Fruit fly (Drosophila melanogaster): Measurements from ENCODE around the gene Lsd-1.

The Lsd-1 gene

DNA sequence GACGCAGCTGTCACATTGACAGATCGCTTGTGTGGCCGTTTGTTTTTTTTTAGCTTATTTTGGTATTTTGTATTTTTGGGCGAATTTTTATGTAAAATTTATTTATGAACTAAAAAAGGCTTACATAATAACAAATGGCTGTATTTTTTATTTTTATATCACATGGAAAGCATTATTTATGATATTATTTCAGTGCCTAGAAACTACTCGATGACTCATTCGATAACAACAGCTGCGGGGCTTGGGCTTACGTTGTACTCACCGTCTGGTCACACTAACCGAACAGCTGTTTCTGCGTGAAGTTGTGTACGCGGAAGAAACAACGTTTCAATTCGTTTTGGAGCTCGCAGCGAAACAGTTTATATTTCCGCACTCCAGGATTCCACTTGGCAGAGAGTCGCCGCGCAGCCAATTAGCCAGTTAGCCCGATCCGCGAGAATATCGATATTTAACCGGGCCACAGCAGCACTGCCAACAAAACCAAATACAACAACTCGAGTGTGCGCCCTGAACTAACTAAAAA, 30.6 kb upstream of the Lsd-1 start, which contains the start of the genes Hmgcr and Rpn9:
TSS of gene Hmgcr (plus strand) at position 335 of the 523 bp plus-strand sequence.
TSS of gene Rpn9 (minus strand) at position 473 of the 523 bp plus-strand sequence.
- no peak for TF ChIP-seq CG12768 (GFP tag; optimal IDR thresholded peaks at IDR 0.05)
- TF ChIP-seq Crg-1 (GFP tag; optimal IDR thresholded peaks at IDR 0.05) = peak; percentile 46
- TF ChIP-seq pad (GFP tag; optimal IDR thresholded peaks at IDR 0.05) = no peak
- TF ChIP-seq kay (GFP tag; ENCODE audit: borderline replicate concordance) = peak; percentile 99
- TF ChIP-seq CG7045 (GFP tag; optimal IDR thresholded peaks at IDR 0.05) = no peak
- TF ChIP-seq CG11617 (GFP tag; optimal IDR thresholded peaks at IDR 0.05) = peak; percentile 29
- no peak for TF ChIP-seq CG5204 (GFP tag; optimal IDR thresholded peaks at IDR 0.05)
- no peak for TF ChIP-seq Hr96 (GFP tag; optimal IDR thresholded peaks at IDR 0.05)
- peak; percentile 28 for TF ChIP-seq Mnt (GFP tag; optimal IDR thresholded peaks at IDR 0.05)
- TF ChIP-seq tj (GFP tag; optimal IDR thresholded peaks at IDR 0.05) = peak; percentile 29
- peak; percentile 38 for TF ChIP-seq CG33017 (tag; optimal IDR thresholded peaks at IDR 0.05)
- peak; percentile 68 for TF ChIP-seq bab1 (GFP tag; optimal IDR thresholded peaks at IDR 0.05)
- no peak for TF ChIP-seq CG7101 (tag; optimal IDR thresholded peaks at IDR 0.05)
- no peak for TF ChIP-seq CG1620 (GFP tag; optimal IDR thresholded peaks at IDR 0.05)
- TF ChIP-seq cic (GFP tag; optimal IDR thresholded peaks at IDR 0.05) = peak; percentile 24
- peak; percentile 3 for TF ChIP-seq CG14711 (tag; optimal IDR thresholded peaks at IDR 0.05)
- no peak for TF ChIP-seq toe (GFP tag; optimal IDR thresholded peaks at IDR 0.05)
- no peak for TF ChIP-seq ovo (GFP tag; optimal IDR thresholded peaks at IDR 0.05)
- TF ChIP-seq Clk (GFP tag; optimal IDR thresholded peaks at IDR 0.05) = no peak
- no peak for TF ChIP-seq cnc (optimal IDR thresholded peaks at IDR 0.05)

DNA sequence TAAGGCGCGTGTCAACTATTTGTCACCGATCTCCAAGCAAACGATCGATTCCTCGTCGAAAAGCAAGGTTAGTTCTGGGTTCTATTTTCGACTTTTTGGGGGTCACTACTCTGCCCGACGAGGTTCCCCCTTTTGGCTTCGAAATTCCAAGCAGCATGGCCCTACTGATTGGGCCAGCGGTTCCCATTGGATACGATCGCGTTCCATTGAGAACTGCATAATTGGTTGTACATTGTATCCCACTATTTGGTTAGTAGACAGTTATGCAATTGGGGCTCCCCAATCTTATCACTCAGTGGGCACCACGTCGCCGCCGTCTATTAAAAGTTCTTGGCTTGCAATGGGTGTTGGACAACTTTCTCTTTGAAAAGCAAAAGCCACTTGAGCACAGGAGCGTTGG, 29.9 kb upstream of the Lsd-1 start:
- no peak for TF ChIP-seq bab1 (GFP tag; optimal IDR thresholded peaks at IDR 0.05)
- TF ChIP-seq CG14711 (tag; optimal IDR thresholded peaks at IDR 0.05) = no peak
- no peak for TF ChIP-seq CG7101 (tag; optimal IDR thresholded peaks at IDR 0.05)
- TF ChIP-seq Crg-1 (GFP tag; optimal IDR thresholded peaks at IDR 0.05) = no peak
- no peak for TF ChIP-seq Mnt (GFP tag; optimal IDR thresholded peaks at IDR 0.05)
- TF ChIP-seq cic (GFP tag; optimal IDR thresholded peaks at IDR 0.05) = no peak
- no peak for TF ChIP-seq pad (GFP tag; optimal IDR thresholded peaks at IDR 0.05)
- no peak for TF ChIP-seq tj (GFP tag; optimal IDR thresholded peaks at IDR 0.05)
- TF ChIP-seq toe (GFP tag; optimal IDR thresholded peaks at IDR 0.05) = no peak
- TF ChIP-seq CG7045 (GFP tag; optimal IDR thresholded peaks at IDR 0.05) = no peak
- no peak for TF ChIP-seq Clk (GFP tag; optimal IDR thresholded peaks at IDR 0.05)

DNA sequence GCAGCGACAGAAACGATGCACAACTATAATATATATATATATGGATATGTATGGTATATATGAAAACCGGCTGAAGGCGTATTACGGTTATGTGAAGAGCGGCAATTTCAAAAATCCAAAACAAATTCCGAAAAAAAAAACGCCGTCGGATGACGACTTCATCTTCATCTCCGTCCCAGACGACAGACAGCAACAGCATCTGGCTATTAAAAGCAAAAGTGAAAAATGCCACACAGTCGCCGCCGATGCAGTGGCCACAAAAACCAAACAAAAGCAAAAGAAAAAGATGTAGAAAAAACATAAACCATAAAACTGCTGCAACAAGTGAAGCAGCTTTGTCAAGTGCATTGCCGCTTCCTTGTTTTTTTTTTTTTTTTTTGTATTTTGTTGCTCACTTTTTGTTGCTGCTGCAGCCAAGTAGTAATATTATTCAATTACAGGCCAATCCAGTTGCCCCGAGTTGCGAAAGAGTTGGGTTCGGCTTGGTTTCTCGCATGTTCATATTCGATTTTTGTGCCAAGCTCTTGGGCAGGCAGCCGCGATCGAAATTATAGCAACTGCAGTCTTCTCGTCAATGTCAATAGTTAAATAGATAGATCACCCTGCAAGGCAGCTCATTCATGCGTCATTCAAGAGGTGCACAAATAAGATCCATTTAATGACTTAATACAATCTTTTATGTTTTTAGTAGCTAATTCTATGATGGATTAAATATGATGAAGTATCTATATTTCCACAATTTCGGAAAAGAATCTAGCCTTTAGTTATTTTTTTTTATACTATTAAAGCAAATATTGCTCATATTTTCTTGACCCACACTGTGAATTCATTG, 28.9 kb upstream of the Lsd-1 start:
- TF ChIP-seq ovo (GFP tag; optimal IDR thresholded peaks at IDR 0.05) = no peak
- TF ChIP-seq bab1 (GFP tag; optimal IDR thresholded peaks at IDR 0.05) = no peak
- no peak for TF ChIP-seq CG1620 (GFP tag; optimal IDR thresholded peaks at IDR 0.05)
- TF ChIP-seq CG7101 (tag; optimal IDR thresholded peaks at IDR 0.05) = no peak
- no peak for TF ChIP-seq cic (GFP tag; optimal IDR thresholded peaks at IDR 0.05)
- no peak for TF ChIP-seq toe (GFP tag; optimal IDR thresholded peaks at IDR 0.05)

DNA sequence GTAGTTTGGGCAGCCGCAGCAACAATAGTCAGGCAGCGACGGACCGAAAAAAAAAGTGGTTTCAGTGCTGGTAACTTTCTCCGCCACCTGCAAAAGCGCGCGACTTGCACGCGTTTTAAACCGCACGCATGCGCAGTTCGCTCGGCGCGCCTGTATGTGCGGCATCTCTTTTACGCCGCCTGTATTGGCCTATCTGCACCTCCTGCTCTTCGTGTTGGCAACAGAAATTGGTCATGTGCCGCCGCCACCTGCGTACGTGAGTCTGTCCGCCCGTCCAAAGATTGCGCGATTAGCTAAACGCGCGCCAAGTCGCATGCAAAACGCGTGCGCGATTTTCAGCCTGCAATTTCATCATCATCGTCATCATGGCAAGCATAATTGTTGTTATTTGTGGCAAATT, 28.0 kb upstream of the Lsd-1 start:
- no peak for TF ChIP-seq Crg-1 (GFP tag; optimal IDR thresholded peaks at IDR 0.05)
- no peak for TF ChIP-seq CG14711 (tag; optimal IDR thresholded peaks at IDR 0.05)
- TF ChIP-seq Hr96 (GFP tag; optimal IDR thresholded peaks at IDR 0.05) = no peak
- no peak for TF ChIP-seq CG7101 (tag; optimal IDR thresholded peaks at IDR 0.05)
- no peak for TF ChIP-seq cic (GFP tag; optimal IDR thresholded peaks at IDR 0.05)
- TF ChIP-seq ovo (GFP tag; optimal IDR thresholded peaks at IDR 0.05) = no peak
- no peak for TF ChIP-seq CG12768 (GFP tag; optimal IDR thresholded peaks at IDR 0.05)
- no peak for TF ChIP-seq pad (GFP tag; optimal IDR thresholded peaks at IDR 0.05)
- no peak for TF ChIP-seq Mnt (GFP tag; optimal IDR thresholded peaks at IDR 0.05)
- TF ChIP-seq cnc (optimal IDR thresholded peaks at IDR 0.05) = no peak
- TF ChIP-seq CG1620 (GFP tag; optimal IDR thresholded peaks at IDR 0.05) = no peak
- no peak for TF ChIP-seq CG5204 (GFP tag; optimal IDR thresholded peaks at IDR 0.05)
- TF ChIP-seq kay (GFP tag; ENCODE audit: borderline replicate concordance) = no peak
- TF ChIP-seq bab1 (GFP tag; optimal IDR thresholded peaks at IDR 0.05) = no peak
- TF ChIP-seq toe (GFP tag; optimal IDR thresholded peaks at IDR 0.05) = no peak
- TF ChIP-seq tj (GFP tag; optimal IDR thresholded peaks at IDR 0.05) = no peak
- no peak for TF ChIP-seq CG11617 (GFP tag; optimal IDR thresholded peaks at IDR 0.05)
- no peak for TF ChIP-seq Clk (GFP tag; optimal IDR thresholded peaks at IDR 0.05)
- no peak for TF ChIP-seq CG33017 (tag; optimal IDR thresholded peaks at IDR 0.05)
- TF ChIP-seq CG7045 (GFP tag; optimal IDR thresholded peaks at IDR 0.05) = no peak

DNA sequence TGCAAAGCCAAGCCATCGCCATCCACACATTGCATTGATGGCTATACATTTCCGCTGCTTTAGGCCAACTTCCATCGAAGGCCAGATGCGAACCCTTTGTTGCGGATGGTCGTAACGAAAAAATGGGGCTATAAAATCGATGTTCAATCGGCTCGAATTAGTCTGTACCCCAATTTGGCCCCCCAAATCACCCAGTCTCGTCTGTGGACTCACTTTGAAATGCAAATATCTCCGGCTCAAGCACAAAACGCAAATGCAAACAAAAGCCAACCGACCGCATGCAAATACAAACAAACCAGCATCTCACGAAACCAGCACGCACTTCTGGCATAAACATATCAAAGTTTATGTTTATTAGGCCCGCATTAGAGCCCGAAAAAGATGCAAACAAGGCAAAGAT, 27.3 kb upstream of the Lsd-1 start:
- TF ChIP-seq Crg-1 (GFP tag; optimal IDR thresholded peaks at IDR 0.05) (no peak), Mnt (GFP tag; optimal IDR thresholded peaks at IDR 0.05) (no peak), CG11617 (GFP tag; optimal IDR thresholded peaks at IDR 0.05) (no peak), cnc (optimal IDR thresholded peaks at IDR 0.05) (no peak), ovo (GFP tag; optimal IDR thresholded peaks at IDR 0.05) (no peak), CG12768 (GFP tag; optimal IDR thresholded peaks at IDR 0.05) (no peak), CG1620 (GFP tag; optimal IDR thresholded peaks at IDR 0.05) (no peak), kay (GFP tag; ENCODE audit: borderline replicate concordance) (no peak), toe (GFP tag; optimal IDR thresholded peaks at IDR 0.05) (no peak), bab1 (GFP tag; optimal IDR thresholded peaks at IDR 0.05) (no peak), tj (GFP tag; optimal IDR thresholded peaks at IDR 0.05) (no peak), Clk (GFP tag; optimal IDR thresholded peaks at IDR 0.05) (no peak), CG7045 (GFP tag; optimal IDR thresholded peaks at IDR 0.05) (no peak), CG33017 (tag; optimal IDR thresholded peaks at IDR 0.05) (no peak), cic (GFP tag; optimal IDR thresholded peaks at IDR 0.05) (no peak)

Data from whole organism, adult.